Worm (Caenorhabditis elegans) whole organism, mixed stage, embryonic: ENCODE data around the gene tbc-11.

Source experiments
- bed-3 ChIP-seq: fragments of 200-800 bp; sonication (Bioruptor generic); optimal IDR thresholded peaks from 3 replicates; lab custom pipeline; 2018; ENCODE audit warnings: mild to moderate bottlenecking, missing genetic modification characterization, moderate library complexity, missing compliant biosample characterization
- blmp-1 ChIP-seq: fragments of 150-350 bp; optimal IDR thresholded peaks from 2 replicates; lab custom pipeline; 2014; ENCODE audit warnings: missing biosample characterization, missing genetic modification characterization
- elt-1 ChIP-seq: sonication (generic microtip); optimal IDR thresholded peaks from 2 replicates; lab custom pipeline; 2017; ENCODE audit warnings: missing genetic modification characterization, mild to moderate bottlenecking, missing compliant biosample characterization, antibody characterized with exemption, moderate library complexity, borderline replicate concordance; ENCODE audit not compliant: insufficient read depth
- hlh-1 ChIP-seq: fragments of 150-350 bp; optimal IDR thresholded peaks from 2 replicates; lab custom pipeline; 2014; ENCODE audit warnings: missing biosample characterization, missing genetic modification reagents, missing genetic modification characterization
- lsy-2 ChIP-seq: fragments of 150-350 bp; optimal IDR thresholded peaks from 2 replicates; lab custom pipeline; 2014; ENCODE audit warnings: missing biosample characterization, missing genetic modification characterization
- mab-5 ChIP-seq: fragments of 150-350 bp; optimal IDR thresholded peaks from 2 replicates; lab custom pipeline; 2014; ENCODE audit warnings: missing biosample characterization, missing genetic modification characterization
- nhr-237 ChIP-seq: fragments of 150-350 bp; optimal IDR thresholded peaks from 2 replicates; lab custom pipeline; 2014; ENCODE audit warnings: missing biosample characterization, missing genetic modification characterization
- nhr-28 ChIP-seq: fragments of 150-350 bp; optimal IDR thresholded peaks from 2 replicates; lab custom pipeline; 2014; ENCODE audit warnings: missing biosample characterization, missing genetic modification characterization
- nhr-76 ChIP-seq: sonication (generic microtip); optimal IDR thresholded peaks from 2 replicates; lab custom pipeline; 2017; ENCODE audit warnings: missing biosample characterization, missing genetic modification characterization
- snpc-4 ChIP-seq: fragments of 150-350 bp; optimal IDR thresholded peaks from 2 replicates; lab custom pipeline; 2014; ENCODE audit warnings: missing biosample characterization, missing genetic modification characterization
- tbx-8 ChIP-seq: fragments of 200-800 bp; sonication (Bioruptor generic); optimal IDR thresholded peaks from 2 replicates; lab custom pipeline; 2018; ENCODE audit warnings: mild to moderate bottlenecking, missing genetic modification characterization, moderate library complexity, missing compliant biosample characterization
- unc-39 ChIP-seq: fragments of 150-350 bp; optimal IDR thresholded peaks from 2 replicates; lab custom pipeline; 2014; ENCODE audit warnings: missing biosample characterization, missing genetic modification characterization
- unc-62 ChIP-seq: fragments of 150-350 bp; optimal IDR thresholded peaks from 2 replicates; lab custom pipeline; 2014; ENCODE audit warnings: missing biosample characterization, missing genetic modification reagents, missing genetic modification characterization

DNA sequence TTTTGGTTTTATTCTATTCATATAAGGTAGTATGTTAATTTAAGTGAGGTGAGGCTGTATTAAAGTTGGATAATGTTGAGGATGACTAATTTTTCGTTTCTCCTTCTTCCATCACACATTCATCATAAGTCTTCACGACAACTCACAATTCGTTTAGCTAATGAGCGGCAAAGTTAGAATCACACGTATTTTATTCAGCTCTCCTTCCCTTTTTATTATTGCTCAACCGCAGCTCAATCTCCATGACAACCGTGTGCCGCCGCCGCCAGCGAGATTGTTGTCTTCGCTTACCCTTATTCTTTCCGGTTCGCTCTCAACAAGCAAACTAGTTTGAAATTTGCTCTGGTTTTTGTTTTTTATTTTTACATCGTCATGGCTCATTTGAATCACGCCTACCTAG is 44.4 kb upstream of the tbc-11 start, which contains the start of gene ZC13.2:
- TF ChIP-seq bed-3 = no peak
- no peak for TF ChIP-seq hlh-1 (tag; lab: Kevin White, UChicago)
- no peak for TF ChIP-seq tbx-8 (GFP tag; lab: Kevin White, UChicago)
- TF ChIP-seq unc-39 (tag; lab: Kevin White, UChicago) = no peak
- no peak for TF ChIP-seq snpc-4 (tag; lab: Kevin White, UChicago)
- TF ChIP-seq nhr-28 (tag; lab: Kevin White, UChicago) = no peak
- no peak for TF ChIP-seq blmp-1 (tag; lab: Kevin White, UChicago)
- TF ChIP-seq nhr-76 (tag; lab: Kevin White, UChicago) = no peak
- TF ChIP-seq mab-5 (tag; lab: Kevin White, UChicago) = no peak
- no peak for TF ChIP-seq lsy-2 (tag; lab: Kevin White, UChicago)
- no peak for TF ChIP-seq elt-1 (tag; lab: Kevin White, UChicago)
- no peak for TF ChIP-seq nhr-237 (tag; lab: Kevin White, UChicago)
- TF ChIP-seq unc-62 = no peak
